Worm (Caenorhabditis elegans) whole organism, midembryonic: Measurements from ENCODE around the gene grl-26.

ENCODE experiments used
- T22C8.4 ChIP-seq: fragments of 200-800 bp; sonication (Bioruptor generic); IDR thresholded peaks from 2 replicates; pipeline ENCODE4 v1.3.6; 2022; ENCODE audit warnings: missing genetic modification characterization, missing compliant biosample characterization
- cog-1 ChIP-seq: sonication (generic microtip); optimal IDR thresholded peaks from 2 replicates; lab custom pipeline; 2016; ENCODE audit warnings: missing genetic modification characterization, missing compliant biosample characterization
- flt-1 ChIP-seq: fragments of 200-800 bp; sonication (Bioruptor generic); IDR thresholded peaks from 2 replicates; pipeline ENCODE4 v1.3.6; 2022; ENCODE audit warnings: missing genetic modification characterization, missing compliant biosample characterization
- klf-2 ChIP-seq: fragments of 200-800 bp; sonication (Bioruptor generic); conservative IDR thresholded peaks from 2 replicates; pipeline ENCODE4 v1.3.6; 2022; ENCODE audit warnings: missing genetic modification reagents, missing genetic modification characterization, missing compliant biosample characterization
- med-1 ChIP-seq: sonication (generic microtip); optimal IDR thresholded peaks from 2 replicates; lab custom pipeline; 2017; ENCODE audit warnings: missing genetic modification characterization, mild to moderate bottlenecking, missing compliant biosample characterization, antibody characterized with exemption, missing genetic modification reagents; ENCODE audit not compliant: insufficient read depth
- ref-1 ChIP-seq: fragments of 200-800 bp; sonication (Bioruptor generic); conservative IDR thresholded peaks from 2 replicates; pipeline ENCODE4 v1.3.6; 2022; ENCODE audit warnings: missing genetic modification reagents, missing genetic modification characterization, missing compliant biosample characterization
- tab-1 ChIP-seq: fragments of 200-800 bp; sonication (Bioruptor generic); IDR thresholded peaks from 2 replicates; pipeline ENCODE4 v1.3.6; 2022; ENCODE audit warnings: missing genetic modification characterization, missing compliant biosample characterization
- ztf-23 ChIP-seq: fragments of 200-800 bp; sonication (Bioruptor generic); IDR thresholded peaks from 2 replicates; pipeline ENCODE4 v1.3.6; 2022; ENCODE audit warnings: missing genetic modification reagents, missing genetic modification characterization, missing compliant biosample characterization
- ztf-29 ChIP-seq: fragments of 200-800 bp; sonication (Bioruptor generic); IDR thresholded peaks from 2 replicates; pipeline ENCODE4 v1.3.6; 2022; ENCODE audit warnings: missing genetic modification reagents, missing genetic modification characterization, missing compliant biosample characterization

Gene grl-26

DNA sequence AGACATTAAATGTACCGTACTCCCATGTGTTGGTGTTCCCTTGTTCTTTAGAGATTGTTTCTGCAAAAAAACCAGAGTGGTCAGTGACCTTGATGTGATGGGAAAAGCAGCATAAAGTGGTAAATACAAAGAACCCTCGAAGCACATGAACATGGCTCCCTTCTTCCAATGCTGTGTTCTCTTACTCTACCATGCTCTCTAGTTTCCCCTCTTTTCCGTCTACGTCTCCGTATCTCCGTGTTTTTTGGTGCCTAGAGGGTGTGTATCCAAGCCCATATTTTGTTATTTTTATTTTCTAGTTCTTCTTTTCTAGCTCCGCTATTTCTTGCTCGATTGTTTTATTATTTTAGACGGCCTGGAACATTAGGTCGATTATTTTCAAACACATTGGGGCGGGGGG is 16.0 kb downstream of the grl-26 start:
- TF ChIP-seq med-1 (GFP tag; lab: Kevin White, UChicago) (no peak), klf-2 (GFP tag; lab: Robert Waterston, UW) (no peak), ztf-23 (GFP tag; lab: Robert Waterston, UW) (no peak), T22C8.4 (GFP tag; lab: Robert Waterston, UW) (no peak), tab-1 (GFP tag; lab: Robert Waterston, UW) (no peak)

DNA sequence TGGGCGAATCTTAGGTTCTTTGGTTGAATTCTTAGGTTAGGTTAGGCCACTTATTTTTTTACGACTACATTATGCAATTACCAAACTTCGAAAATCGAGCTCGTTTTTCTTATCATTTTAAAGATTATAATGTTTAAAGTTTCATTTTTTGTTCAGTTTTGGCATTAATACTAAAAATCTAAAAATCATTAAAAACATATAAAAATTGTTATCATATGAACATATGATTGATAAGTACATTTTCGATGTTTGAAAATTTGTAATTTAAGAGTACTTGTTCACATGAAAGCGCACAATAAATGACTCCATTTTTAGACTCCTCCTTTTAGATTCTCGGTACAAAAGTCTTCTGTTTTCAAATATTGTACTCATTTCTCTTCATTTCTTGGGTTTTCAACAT is 17.5 kb downstream of the grl-26 start:
- TF ChIP-seq tab-1 (GFP tag; lab: Robert Waterston, UW) = no peak
- TF ChIP-seq cog-1 (tag; lab: Kevin White, UChicago) = no peak
- TF ChIP-seq ref-1 (GFP tag; lab: Robert Waterston, UW) = no peak
- no peak for TF ChIP-seq T22C8.4 (GFP tag; lab: Robert Waterston, UW)
- TF ChIP-seq med-1 (GFP tag; lab: Kevin White, UChicago) = no peak
- TF ChIP-seq ztf-23 (GFP tag; lab: Robert Waterston, UW) = no peak
- TF ChIP-seq klf-2 (GFP tag; lab: Robert Waterston, UW) = no peak
- no peak for TF ChIP-seq ztf-29 (GFP tag; lab: Robert Waterston, UW)
- TF ChIP-seq flt-1 (GFP tag; lab: Robert Waterston, UW) = no peak

DNA sequence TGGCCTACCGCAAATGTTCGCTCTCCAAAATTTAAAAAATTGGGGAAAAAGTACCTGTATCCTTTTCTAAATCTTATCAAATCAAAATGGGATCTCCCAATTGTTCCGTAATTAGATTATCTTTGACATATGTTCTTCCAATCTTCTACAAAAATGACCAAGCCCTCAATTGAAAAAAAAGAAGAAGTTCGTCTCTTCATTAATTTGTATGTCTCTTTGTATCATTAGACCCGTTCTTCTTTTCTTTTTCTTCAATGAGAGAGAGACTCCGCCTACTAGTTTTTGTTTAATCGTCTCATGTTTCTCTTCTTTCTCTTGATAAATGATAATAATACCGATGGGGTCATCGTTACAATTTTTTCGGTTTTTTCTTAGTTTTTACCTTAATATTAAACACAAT is 19.4 kb downstream of the grl-26 start:
- TF ChIP-seq flt-1 (GFP tag; lab: Robert Waterston, UW) (no peak), cog-1 (tag; lab: Kevin White, UChicago) (no peak), ztf-23 (GFP tag; lab: Robert Waterston, UW) (no peak), tab-1 (GFP tag; lab: Robert Waterston, UW) (no peak), T22C8.4 (GFP tag; lab: Robert Waterston, UW) (no peak), klf-2 (GFP tag; lab: Robert Waterston, UW) (no peak), ref-1 (GFP tag; lab: Robert Waterston, UW) (no peak), ztf-29 (GFP tag; lab: Robert Waterston, UW) (no peak), med-1 (GFP tag; lab: Kevin White, UChicago) (no peak)

DNA sequence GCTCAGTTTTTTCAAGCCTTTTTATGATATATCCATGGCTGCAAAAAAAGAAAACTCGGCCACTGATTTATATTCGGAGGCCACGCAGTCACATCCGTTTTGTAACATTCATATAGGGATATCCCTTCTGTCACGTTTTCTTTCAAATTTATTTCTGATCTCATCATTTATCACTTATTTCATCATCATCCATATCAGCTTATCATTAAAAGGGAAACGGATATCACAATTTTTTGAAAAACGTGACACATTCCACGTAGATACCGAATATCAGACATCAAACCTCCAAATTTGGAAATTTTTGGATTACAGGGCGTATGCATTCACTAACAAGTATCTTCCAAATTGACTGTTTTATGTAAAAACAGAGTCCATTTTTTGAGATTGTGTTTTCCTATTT is 19.9 kb downstream of the grl-26 start:
- TF ChIP-seq med-1 (GFP tag; lab: Kevin White, UChicago) = no peak
- no peak for TF ChIP-seq ztf-23 (GFP tag; lab: Robert Waterston, UW)
- TF ChIP-seq T22C8.4 (GFP tag; lab: Robert Waterston, UW) = no peak
- TF ChIP-seq klf-2 (GFP tag; lab: Robert Waterston, UW) = no peak
- TF ChIP-seq tab-1 (GFP tag; lab: Robert Waterston, UW) = no peak
- no peak for TF ChIP-seq cog-1 (tag; lab: Kevin White, UChicago)
- no peak for TF ChIP-seq flt-1 (GFP tag; lab: Robert Waterston, UW)
- no peak for TF ChIP-seq ztf-29 (GFP tag; lab: Robert Waterston, UW)
- no peak for TF ChIP-seq ref-1 (GFP tag; lab: Robert Waterston, UW)

DNA sequence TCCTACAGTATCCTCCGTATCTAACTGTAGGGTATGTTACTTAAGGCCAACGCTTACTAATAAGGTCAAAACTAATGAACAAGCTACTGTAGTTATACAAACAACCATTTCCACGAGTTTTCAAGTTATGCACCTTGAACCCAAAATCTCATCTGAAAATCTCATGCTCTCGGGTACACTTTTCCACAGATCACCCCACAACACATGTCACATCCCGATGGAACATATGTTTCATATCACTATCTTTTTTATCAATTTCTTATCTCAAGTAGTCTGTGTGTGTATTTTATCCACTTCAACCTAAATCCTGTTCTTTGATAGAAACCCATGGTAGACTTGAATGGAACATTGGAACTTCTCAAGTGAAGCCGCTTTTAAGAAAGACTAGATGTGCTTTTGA is 22.3 kb downstream of the grl-26 start:
- TF ChIP-seq klf-2 (GFP tag; lab: Robert Waterston, UW) (no peak), T22C8.4 (GFP tag; lab: Robert Waterston, UW) (no peak), flt-1 (GFP tag; lab: Robert Waterston, UW) (no peak), cog-1 (tag; lab: Kevin White, UChicago) (no peak), ztf-23 (GFP tag; lab: Robert Waterston, UW) (no peak), tab-1 (GFP tag; lab: Robert Waterston, UW) (no peak), ztf-29 (GFP tag; lab: Robert Waterston, UW) (no peak), med-1 (GFP tag; lab: Kevin White, UChicago) (no peak), ref-1 (GFP tag; lab: Robert Waterston, UW) (no peak)

DNA sequence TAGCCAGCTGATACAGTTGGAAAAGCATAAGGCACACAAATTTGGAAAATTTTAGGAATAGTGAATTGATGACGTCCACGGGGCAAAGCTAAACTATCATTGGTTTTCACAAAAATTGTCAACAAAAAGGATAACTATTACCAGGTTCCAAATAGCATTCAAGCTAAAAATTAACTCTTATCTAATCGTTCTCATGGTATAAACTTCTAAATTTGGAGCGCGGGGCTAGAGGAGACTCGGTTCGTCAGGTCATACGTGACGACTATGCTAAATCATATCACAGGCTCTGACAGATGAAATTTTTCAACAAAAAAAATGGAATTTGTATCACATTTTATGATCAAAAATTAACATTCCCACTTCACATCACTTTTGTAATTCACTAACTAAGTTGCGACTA is 23.4 kb downstream of the grl-26 start:
- TF ChIP-seq flt-1 (GFP tag; lab: Robert Waterston, UW) = no peak
- no peak for TF ChIP-seq T22C8.4 (GFP tag; lab: Robert Waterston, UW)
- TF ChIP-seq ztf-23 (GFP tag; lab: Robert Waterston, UW) = no peak
- no peak for TF ChIP-seq tab-1 (GFP tag; lab: Robert Waterston, UW)
- TF ChIP-seq med-1 (GFP tag; lab: Kevin White, UChicago) = no peak
- TF ChIP-seq klf-2 (GFP tag; lab: Robert Waterston, UW) = no peak
- no peak for TF ChIP-seq cog-1 (tag; lab: Kevin White, UChicago)
- TF ChIP-seq ztf-29 (GFP tag; lab: Robert Waterston, UW) = no peak
- TF ChIP-seq ref-1 (GFP tag; lab: Robert Waterston, UW) = no peak

DNA sequence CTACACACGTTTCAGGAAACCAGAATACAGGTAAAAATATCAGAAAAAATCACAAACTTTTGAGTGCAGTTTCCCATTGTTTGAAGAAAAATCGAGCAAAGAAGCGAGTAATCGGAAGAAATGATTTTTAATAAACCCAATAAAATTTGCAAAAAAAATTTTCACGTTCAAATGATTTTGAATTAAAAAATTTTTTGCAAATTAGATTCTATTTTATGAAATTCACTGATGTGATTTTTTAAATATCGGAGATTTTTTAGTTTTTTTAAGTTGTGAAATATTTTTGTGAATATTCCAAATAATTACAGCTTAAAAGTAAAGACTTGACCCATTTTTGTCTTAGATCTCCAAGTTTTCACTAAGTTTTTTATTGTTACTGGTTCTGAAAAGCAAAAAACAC is 24.4 kb downstream of the grl-26 start, which contains the start of gene pnp-1:
Gene pnp-1 (minus strand): TSS at position 101 of the 400 bp plus-strand sequence.
- TF ChIP-seq flt-1 (GFP tag; lab: Robert Waterston, UW) = no peak
- TF ChIP-seq ztf-23 (GFP tag; lab: Robert Waterston, UW) = no peak
- TF ChIP-seq med-1 (GFP tag; lab: Kevin White, UChicago) = no peak
- no peak for TF ChIP-seq klf-2 (GFP tag; lab: Robert Waterston, UW)
- TF ChIP-seq cog-1 (tag; lab: Kevin White, UChicago) = no peak
- TF ChIP-seq ref-1 (GFP tag; lab: Robert Waterston, UW) = no peak
- TF ChIP-seq T22C8.4 (GFP tag; lab: Robert Waterston, UW) = no peak
- no peak for TF ChIP-seq tab-1 (GFP tag; lab: Robert Waterston, UW)

DNA sequence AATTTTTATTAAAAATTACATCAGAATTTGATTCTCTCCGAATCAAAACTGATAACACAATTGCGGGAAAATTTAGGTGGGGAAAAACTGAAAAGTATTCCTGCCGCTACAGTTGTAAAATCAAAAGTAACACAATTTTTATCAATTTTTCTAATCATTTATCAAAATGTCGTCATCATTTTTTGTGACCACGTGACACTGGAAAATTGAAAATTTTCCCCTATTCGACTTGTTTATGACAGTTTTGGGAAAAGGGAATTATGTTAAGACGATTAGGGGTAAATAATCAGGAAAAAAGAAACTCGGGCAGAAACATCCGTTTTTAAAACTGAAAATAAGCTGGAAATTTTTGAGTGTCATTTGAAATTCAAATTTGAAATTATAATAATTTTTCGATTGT is 25.8 kb downstream of the grl-26 start:
- TF ChIP-seq tab-1 (GFP tag; lab: Robert Waterston, UW) = no peak
- TF ChIP-seq cog-1 (tag; lab: Kevin White, UChicago) = no peak
- TF ChIP-seq T22C8.4 (GFP tag; lab: Robert Waterston, UW) = no peak
- TF ChIP-seq flt-1 (GFP tag; lab: Robert Waterston, UW) = no peak
- TF ChIP-seq ztf-23 (GFP tag; lab: Robert Waterston, UW) = no peak
- no peak for TF ChIP-seq med-1 (GFP tag; lab: Kevin White, UChicago)
- TF ChIP-seq klf-2 (GFP tag; lab: Robert Waterston, UW) = no peak
- TF ChIP-seq ref-1 (GFP tag; lab: Robert Waterston, UW) = no peak

DNA sequence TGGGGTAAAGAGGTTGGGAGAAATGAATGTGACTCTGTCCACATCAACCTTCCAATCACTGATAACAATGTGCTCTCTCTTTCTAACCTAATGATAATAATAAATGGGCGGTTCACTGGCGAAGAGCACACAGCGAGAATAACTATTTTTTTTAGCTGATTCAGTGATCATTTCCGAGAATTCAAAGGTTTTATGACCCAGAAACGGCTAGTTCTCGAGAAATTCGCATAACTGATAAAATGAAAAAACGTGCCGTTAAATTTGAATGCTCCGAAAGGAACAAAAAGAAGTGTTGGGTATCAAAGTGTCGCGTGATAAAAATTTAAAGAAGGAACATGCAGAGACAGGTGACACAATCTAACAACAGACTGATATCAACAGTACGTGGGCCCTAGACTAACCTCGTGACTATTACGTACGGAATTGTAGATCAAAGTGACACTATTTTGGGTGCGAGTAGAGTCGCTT is 26.8 kb downstream of the grl-26 start:
- TF ChIP-seq med-1 (GFP tag; lab: Kevin White, UChicago) (no peak), cog-1 (tag; lab: Kevin White, UChicago) (no peak), klf-2 (GFP tag; lab: Robert Waterston, UW) (no peak), tab-1 (GFP tag; lab: Robert Waterston, UW) (no peak), ztf-23 (GFP tag; lab: Robert Waterston, UW) (no peak), T22C8.4 (GFP tag; lab: Robert Waterston, UW) (no peak), ref-1 (GFP tag; lab: Robert Waterston, UW) (no peak), ztf-29 (GFP tag; lab: Robert Waterston, UW) (no peak), flt-1 (GFP tag; lab: Robert Waterston, UW) (no peak)
